Worm (Caenorhabditis elegans): Measurements from ENCODE around the gene srw-4.

ce11 chrV:2896198-2896660, 7.6 kb upstream of the srw-4 start, which contains the start of gene pals-32:
- TF ChIP-seq nhr-21 (tag; optimal IDR thresholded peaks at IDR 0.05) (no peak), alr-1 (tag; optimal IDR thresholded peaks at IDR 0.05) (no peak), ama-1 (optimal IDR thresholded peaks at IDR 0.05) (no peak), unc-39 (tag; optimal IDR thresholded peaks at IDR 0.05) (no peak), nhr-12 (tag; optimal IDR thresholded peaks at IDR 0.05) (no peak), ZK546.5 (tag; optimal IDR thresholded peaks at IDR 0.05) (no peak), lin-13 (GFP tag; optimal IDR thresholded peaks at IDR 0.05) (no peak), fos-1 (tag; optimal IDR thresholded peaks at IDR 0.05) (peak; percentile 57), nhr-25 (tag; optimal IDR thresholded peaks at IDR 0.05) (no peak), nhr-237 (tag; optimal IDR thresholded peaks at IDR 0.05) (no peak), aly-2 (tag; optimal IDR thresholded peaks at IDR 0.05) (no peak), R02D3.7 (tag; optimal IDR thresholded peaks at IDR 0.05) (no peak)
